Fruit fly (Drosophila melanogaster) whole organism: ENCODE results near the gene CG31826.

Source experiments
- CG8478 ChIP-seq: fragments of >200 bp; optimal IDR thresholded peaks from 2 replicates; lab custom pipeline; 2018; ENCODE audit warnings: inconsistent platforms
- Dll ChIP-seq: fragments of >200 bp; optimal IDR thresholded peaks from 2 replicates; lab custom pipeline; 2017
- EcR ChIP-seq, 2 experiments: fragments of >200 bp; optimal IDR thresholded peaks; 2 replicates each; lab custom pipeline; 2017; ENCODE audit warnings: missing biosample characterization in 2 of 2, missing genetic modification characterization in 2 of 2, missing genetic modification reagents in 2 of 2
- pan ChIP-seq: fragments of >200 bp; optimal IDR thresholded peaks from 2 replicates; lab custom pipeline; 2017
- psq ChIP-seq: fragments of >200 bp; optimal IDR thresholded peaks from 2 replicates; lab custom pipeline; 2017
- usp ChIP-seq: fragments of >200 bp; optimal IDR thresholded peaks from 2 replicates; lab custom pipeline; 2017; ENCODE audit warnings: missing biosample characterization, missing genetic modification characterization, mixed read lengths

DNA sequence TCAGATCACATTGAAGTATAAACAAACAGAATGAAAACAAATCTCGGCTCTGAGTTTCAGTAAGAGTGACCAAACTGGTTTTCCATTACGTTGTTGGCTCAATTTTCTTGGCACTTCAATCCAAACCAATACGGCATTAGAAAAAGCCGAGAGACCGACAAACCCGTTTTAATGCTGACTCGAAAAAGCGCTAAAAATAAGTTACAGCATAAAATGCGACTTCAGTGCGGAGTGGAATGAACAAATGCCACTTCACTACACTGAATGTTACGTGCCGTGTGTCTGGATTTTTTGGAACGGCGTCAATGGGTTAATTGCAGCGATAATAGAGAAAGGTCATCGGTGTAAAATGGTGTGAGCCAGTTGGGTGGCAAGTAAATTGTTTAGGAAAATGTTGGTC lies 12.2 kb downstream of the CG31826 start:
- TF ChIP-seq EcR (GFP tag; optimal IDR thresholded peaks at IDR 0.05; lab: Kevin White, UChicago) (no peak), Dll (no peak), CG8478 (no peak), psq (lab: Kevin White, UChicago) (no peak), pan (lab: Kevin White, UChicago) (no peak), usp (GFP tag; lab: Kevin White, UChicago) (no peak)
